Fruit fly (Drosophila melanogaster) whole organism, pupa: ENCODE results near the gene CG33090.

Source experiments
- CG12605 ChIP-seq: fragments of 200-800 bp; sonication (Bioruptor generic); IDR thresholded peaks from 2 replicates; pipeline ENCODE4 v1.3.6; 2022; ENCODE audit warnings: missing biosample characterization, missing genetic modification characterization
- CG17806 ChIP-seq: fragments of 200-800 bp; sonication (Bioruptor generic); optimal IDR thresholded peaks from 2 replicates; lab custom pipeline; 2018; ENCODE audit warnings: missing biosample characterization, mild to moderate bottlenecking, missing genetic modification characterization, moderate library complexity
- CG4496 ChIP-seq: fragments of 200-800 bp; sonication (Bioruptor generic); IDR thresholded peaks from 3 replicates; pipeline ENCODE4 v1.3.6; 2022; ENCODE audit warnings: missing biosample characterization, missing genetic modification characterization
- CG8159 ChIP-seq: fragments of 200-800 bp; sonication (Bioruptor generic); optimal IDR thresholded peaks from 3 replicates; lab custom pipeline; 2018; ENCODE audit warnings: missing biosample characterization, mild to moderate bottlenecking, missing genetic modification characterization, moderate library complexity
- CG9948 ChIP-seq: fragments of 200-800 bp; sonication (Bioruptor generic); optimal IDR thresholded peaks from 2 replicates; lab custom pipeline; 2018; ENCODE audit warnings: missing biosample characterization, mild to moderate bottlenecking, missing genetic modification characterization, moderate library complexity
- Ets98B ChIP-seq: fragments of 200-800 bp; sonication (Bioruptor generic); IDR thresholded peaks from 2 replicates; pipeline ENCODE4 v1.3.6; 2022; ENCODE audit warnings: missing biosample characterization, missing genetic modification characterization
- Pif1A ChIP-seq: fragments of 200-800 bp; sonication (Bioruptor generic); optimal IDR thresholded peaks from 3 replicates; lab custom pipeline; 2016; ENCODE audit warnings: missing biosample characterization, missing genetic modification characterization

DNA sequence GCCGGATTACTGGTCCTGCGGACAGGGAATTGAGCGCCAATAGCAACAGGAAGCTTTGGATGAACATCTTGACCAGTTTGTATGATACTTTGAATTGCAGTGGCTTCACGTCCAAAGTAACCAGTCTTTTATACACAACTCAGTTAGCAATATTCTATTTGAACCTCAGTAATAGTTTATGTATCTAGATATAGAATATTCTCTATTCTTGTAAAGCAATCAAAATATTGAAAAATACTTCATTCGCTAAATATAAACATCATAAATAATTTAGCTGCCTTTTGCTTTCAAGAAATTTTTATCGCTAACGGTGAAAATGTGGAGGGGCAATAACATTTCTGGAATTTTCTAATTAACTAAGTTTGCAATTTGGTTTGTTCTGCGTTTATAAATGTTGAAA lies 12.6 kb downstream of the CG33090 start, which contains the start of gene Send2:
- no peak for TF ChIP-seq CG8159 (tag; lab: Kevin White, UChicago)
- TF ChIP-seq CG12605 (GFP tag; lab: Robert Waterston, UW) = no peak
- TF ChIP-seq CG4496 (GFP tag; lab: Robert Waterston, UW) = no peak
- TF ChIP-seq CG17806 (tag; lab: Kevin White, UChicago) = no peak
- no peak for TF ChIP-seq CG9948 (tag; lab: Kevin White, UChicago)
- TF ChIP-seq Pif1A (GFP tag; lab: Kevin White, UChicago) = no peak
- no peak for TF ChIP-seq Ets98B
